Fruit fly (Drosophila melanogaster): ENCODE data around the gene CG33673.

DNA sequence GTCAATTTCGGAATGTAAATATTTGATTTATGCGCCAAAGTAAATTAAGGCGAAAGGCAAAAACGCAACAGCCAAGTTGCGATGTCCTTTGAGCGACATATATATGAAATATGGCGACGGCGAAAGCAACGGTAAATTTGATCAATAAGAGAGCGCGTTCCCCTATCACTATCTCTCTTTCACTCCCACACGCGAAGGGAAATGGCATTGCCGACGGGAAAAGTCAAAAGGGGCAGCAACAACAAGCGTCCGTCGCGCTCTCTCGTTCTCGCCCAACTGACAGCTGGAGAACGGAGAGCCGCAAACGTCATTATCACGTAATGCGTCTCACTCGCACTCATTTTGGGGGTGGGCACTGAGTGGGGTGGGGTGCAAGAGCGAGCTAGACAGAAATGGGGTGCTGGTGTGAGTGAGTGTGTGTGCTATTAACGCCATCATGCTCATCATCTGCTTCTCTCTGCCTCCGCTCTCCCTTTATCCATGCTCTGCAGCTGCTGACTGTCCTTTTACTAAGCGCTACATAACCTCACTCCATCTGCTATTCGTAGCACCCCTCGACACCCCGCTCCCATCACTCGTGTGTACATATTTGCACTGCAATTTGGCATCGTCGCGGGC lies 23.9 kb upstream of the CG33673 start, which contains the start of gene erm:
- TF ChIP-seq psq (optimal IDR thresholded peaks at IDR 0.05) = no peak
- no peak for TF ChIP-seq h (optimal IDR thresholded peaks at IDR 0.05)
- no peak for TF ChIP-seq ttk (optimal IDR thresholded peaks at IDR 0.05)
- TF ChIP-seq Sin3A (optimal IDR thresholded peaks at IDR 0.05) = no peak
